Worm (Caenorhabditis elegans) whole organism, L4/young adult: ENCODE measurements around the gene F26F2.7.

ENCODE experiments used
- W03F9.2 ChIP-seq: fragments of 150-350 bp; optimal IDR thresholded peaks from 2 replicates; lab custom pipeline; 2014; ENCODE audit warnings: missing biosample characterization, missing genetic modification characterization
- dao-5 ChIP-seq: sonication (generic microtip); optimal IDR thresholded peaks from 2 replicates; lab custom pipeline; 2016; ENCODE audit warnings: missing genotype, missing genetic modification characterization, moderate library complexity, missing compliant biosample characterization
- him-1 ChIP-seq: sonication (generic microtip); optimal IDR thresholded peaks from 2 replicates; lab custom pipeline; 2016; ENCODE audit warnings: missing genotype, missing genetic modification reagents, missing genetic modification characterization, missing compliant biosample characterization

ce11 chrV:20544092-20544491 is 36.7 kb upstream of the F26F2.7 start, which contains the start of gene slc-36.3:
- no peak for TF ChIP-seq him-1
- no peak for TF ChIP-seq W03F9.2 (tag; lab: Kevin White, UChicago)
- TF ChIP-seq dao-5 (tag; lab: Kevin White, UChicago): no peak
